Fruit fly (Drosophila melanogaster) whole organism, wandering third instar larva: ENCODE data around the gene Dci.

Experiments
- Jra ChIP-seq: sonication (Bioruptor generic); optimal IDR thresholded peaks from 2 replicates; lab custom pipeline; 2016; ENCODE audit warnings: missing biosample characterization, missing genetic modification characterization
- OdsH ChIP-seq: fragments of 200-800 bp; sonication (Bioruptor generic); optimal IDR thresholded peaks from 2 replicates; lab custom pipeline; 2016; ENCODE audit warnings: missing biosample characterization, mild to moderate bottlenecking, missing genetic modification characterization
- br ChIP-seq: fragments of 200-800 bp; sonication (Bioruptor generic); optimal IDR thresholded peaks from 2 replicates; lab custom pipeline; 2016; ENCODE audit warnings: missing biosample characterization, missing genetic modification characterization
- brk ChIP-seq: fragments of 200-800 bp; sonication (Bioruptor generic); optimal IDR thresholded peaks from 2 replicates; lab custom pipeline; 2016; ENCODE audit warnings: missing biosample characterization, mild to moderate bottlenecking, missing genetic modification characterization
- dl ChIP-seq, 2 experiments: fragments of 175-275, 200-275 bp in 1 of 2; fragments of 200-275 bp in 1 of 2; sonication (Bioruptor generic); optimal IDR thresholded peaks; lab custom pipeline; 2018; ENCODE audit warnings: mild to moderate bottlenecking in 2 of 2, missing biosample characterization in 2 of 2, missing genetic modification characterization in 2 of 2, moderate library complexity in 2 of 2; ENCODE audit not compliant: partially characterized antibody in 2 of 2, insufficient read depth in 1 of 2
- ey ChIP-seq: fragments of 200-800 bp; sonication (Bioruptor generic); optimal IDR thresholded peaks from 2 replicates; lab custom pipeline; 2016; ENCODE audit warnings: missing biosample characterization, missing genetic modification characterization
- fru ChIP-seq: fragments of 200-800 bp; sonication (Bioruptor generic); optimal IDR thresholded peaks from 3 replicates; lab custom pipeline; 2016; ENCODE audit warnings: missing biosample characterization, mild to moderate bottlenecking, missing genetic modification characterization
- jim ChIP-seq: fragments of 175-275, 200-325 bp; sonication (Bioruptor generic); optimal IDR thresholded peaks from 2 replicates; lab custom pipeline; 2016; ENCODE audit warnings: missing biosample characterization, mild to moderate bottlenecking, missing genetic modification characterization
- pan ChIP-seq: fragments of >200 bp; optimal IDR thresholded peaks from 2 replicates; lab custom pipeline; 2017
- psq ChIP-seq: fragments of 200-800 bp; sonication (Bioruptor generic); optimal IDR thresholded peaks from 3 replicates; lab custom pipeline; 2017; ENCODE audit warnings: missing biosample characterization, mild to moderate bottlenecking, missing genetic modification characterization, moderate library complexity
- tai ChIP-seq: sonication (Bioruptor generic); optimal IDR thresholded peaks from 2 replicates; lab custom pipeline; 2016; ENCODE audit warnings: missing biosample characterization, missing genetic modification characterization
- usp ChIP-seq: fragments of >200 bp; optimal IDR thresholded peaks from 2 replicates; lab custom pipeline; 2017; ENCODE audit warnings: missing biosample characterization, missing genetic modification characterization
- woc ChIP-seq: sonication (Bioruptor generic); optimal IDR thresholded peaks from 2 replicates; lab custom pipeline; 2016; ENCODE audit warnings: missing biosample characterization, mild to moderate bottlenecking, missing genetic modification characterization

DNA sequence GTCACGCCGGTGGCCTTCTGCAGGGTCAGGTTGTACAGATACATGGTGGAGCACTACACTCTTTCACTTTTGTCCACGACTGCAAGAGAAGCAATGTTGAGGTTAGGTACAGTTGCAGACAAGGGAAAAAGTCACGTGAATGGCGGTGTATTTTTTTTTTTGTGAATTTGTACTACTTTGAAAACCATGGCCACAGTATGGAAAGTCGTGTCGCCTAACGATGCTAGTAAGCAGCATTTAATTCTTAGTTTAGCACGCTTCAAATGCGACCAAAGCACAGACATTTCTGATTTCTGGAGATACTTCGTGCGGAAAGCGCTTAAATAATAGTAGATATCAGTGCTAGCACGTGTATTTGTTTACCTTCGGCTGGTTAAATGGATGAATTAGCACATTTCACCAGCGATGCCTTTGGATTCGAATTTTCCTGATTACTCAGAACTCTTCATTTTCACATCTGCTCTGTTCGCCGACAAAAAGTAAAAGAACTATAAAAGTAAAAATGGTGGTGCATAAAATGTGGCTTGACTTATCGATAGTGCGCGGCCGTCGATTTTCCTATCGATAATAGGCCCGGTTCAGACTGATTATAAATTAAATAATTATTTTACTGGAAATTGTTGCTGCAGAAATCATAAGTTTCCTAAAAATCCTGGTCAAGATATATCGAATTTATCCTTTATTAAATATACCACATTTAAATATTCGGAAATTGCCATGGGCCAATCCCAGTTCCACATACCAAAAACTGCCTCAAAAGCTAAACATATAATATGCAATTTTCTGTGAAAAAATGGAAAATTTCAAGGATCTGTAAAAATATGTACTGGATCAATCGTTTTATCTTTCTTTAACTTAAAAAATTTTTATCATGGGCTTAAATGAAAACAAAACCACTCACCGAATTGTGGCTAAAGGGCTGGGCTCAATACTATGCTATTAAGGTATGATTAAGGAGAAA lies 18.0 kb upstream of the Dci start, which contains the start of gene Sf3b3:
- TF ChIP-seq ey (GFP tag; lab: Kevin White, UChicago) = no peak
- TF ChIP-seq usp = no peak
- TF ChIP-seq pan (lab: Kevin White, UChicago) = no peak
- no peak for TF ChIP-seq psq (GFP tag; lab: Kevin White, UChicago)
- TF ChIP-seq woc (GFP tag; lab: Kevin White, UChicago) = peak; percentile 57
- no peak for TF ChIP-seq dl (GFP tag; optimal IDR thresholded peaks at IDR 0.05; lab: Kevin White, UChicago; ENCODE audit: insufficient read depth in 1 of 2, partially characterized antibody in 2 of 2)
- TF ChIP-seq fru (GFP tag; lab: Kevin White, UChicago) = no peak
- peak; percentile 5 for TF ChIP-seq OdsH (GFP tag; lab: Kevin White, UChicago)
- TF ChIP-seq br = no peak
- no peak for TF ChIP-seq jim
- TF ChIP-seq brk = no peak
- TF ChIP-seq Jra (GFP tag; lab: Kevin White, UChicago) = no peak
- no peak for TF ChIP-seq tai
